ENCODE assay signal across 3 fruit fly cellular contexts in genomic region chr3R:21945754-21946153, dm6.
TF ChIP-seq lines count a peak whose summit lies in the region.

No protein-coding gene starts in this region.

- no peak for TF ChIP-seq CTCF in whole organism, embryonic (GFP tag; optimal IDR thresholded peaks at IDR 0.05; lab: Kevin White, UChicago)

TF ChIP-seq in whole organism, embryonic, 481 proteins besides CTCF, POLR2A, EP300 and RAD21:
- TF ChIP-seq CG17612 (GFP tag; IDR thresholded peaks at IDR 0.05; lab: Robert Waterston, UW) (no peak), HLH4C (GFP tag; IDR thresholded peaks at IDR 0.05; lab: Robert Waterston, UW; ENCODE audit: partially characterized antibody) (peak; percentile 26; the same call in 1 of the 3 replicates)
TF ChIP-seq in whole organism, embryonic: peak in this region for 1.

TF ChIP-seq in whole organism, prepupa, 60 proteins besides CTCF, POLR2A, EP300 and RAD21:
- TF ChIP-seq CG15336 (GFP tag; IDR thresholded peaks at IDR 0.05; lab: Robert Waterston, UW) (no peak), Eip93F (GFP tag; optimal IDR thresholded peaks at IDR 0.05; lab: Kevin White, UChicago) (no peak), dsx (GFP tag; optimal IDR thresholded peaks at IDR 0.05; lab: Kevin White, UChicago; ENCODE audit: poor library complexity, severe bottlenecking) (no peak), CG8119 (GFP tag; IDR thresholded peaks at IDR 0.05; lab: Robert Waterston, UW) (no peak), Eip78C (GFP tag; lab: Kevin White, UChicago) (peak; percentile 24), CG31627 (GFP tag; optimal IDR thresholded peaks at IDR 0.05; lab: Kevin White, UChicago) (no peak), CG32006 (GFP tag; optimal IDR thresholded peaks at IDR 0.05; lab: Kevin White, UChicago) (no peak), vri (GFP tag; optimal IDR thresholded peaks at IDR 0.05; lab: Kevin White, UChicago) (no peak), Sox15 (GFP tag; optimal IDR thresholded peaks at IDR 0.05; lab: Kevin White, UChicago) (no peak), Smox (GFP tag; optimal IDR thresholded peaks at IDR 0.05; lab: Kevin White, UChicago) (no peak), dac (GFP tag; optimal IDR thresholded peaks at IDR 0.05; lab: Kevin White, UChicago) (no peak), CG7368 (GFP tag; optimal IDR thresholded peaks at IDR 0.05; lab: Kevin White, UChicago) (no peak), CG4318 (GFP tag; optimal IDR thresholded peaks at IDR 0.05; lab: Kevin White, UChicago) (no peak), fkh (GFP tag; optimal IDR thresholded peaks at IDR 0.05; lab: Kevin White, UChicago) (no peak), CG6808 (GFP tag; optimal IDR thresholded peaks at IDR 0.05; lab: Kevin White, UChicago) (peak; percentile 8), CG11294 (GFP tag; IDR thresholded peaks at IDR 0.05; lab: Robert Waterston, UW) (no peak), CG34406 (GFP tag; optimal IDR thresholded peaks at IDR 0.05; lab: Kevin White, UChicago) (no peak), Ets96B (tag; optimal IDR thresholded peaks at IDR 0.05; lab: Kevin White, UChicago) (no peak), CG6276 (GFP tag; optimal IDR thresholded peaks at IDR 0.05; lab: Kevin White, UChicago) (no peak), CG10669 (GFP tag; optimal IDR thresholded peaks at IDR 0.05; lab: Kevin White, UChicago) (no peak), ss (GFP tag; optimal IDR thresholded peaks at IDR 0.05; lab: Kevin White, UChicago) (peak; percentile 44 to 55), Hr38 (GFP tag; optimal IDR thresholded peaks at IDR 0.05; lab: Kevin White, UChicago) (no peak), spab (GFP tag; optimal IDR thresholded peaks at IDR 0.05; lab: Kevin White, UChicago) (no peak), CG6854 (GFP tag; optimal IDR thresholded peaks at IDR 0.05; lab: Kevin White, UChicago) (no peak), eg (GFP tag; IDR thresholded peaks at IDR 0.05; lab: Robert Waterston, UW) (peak; percentile 28; the same call in 1 of the 3 replicates), Lpt (GFP tag; optimal IDR thresholded peaks at IDR 0.05; lab: Kevin White, UChicago) (no peak)

TF ChIP-seq in whole organism, pupa, 21 proteins besides CTCF, POLR2A, EP300 and RAD21:
- peak; percentile 5 for TF ChIP-seq gl (tag; optimal IDR thresholded peaks at IDR 0.05; lab: Kevin White, UChicago)
- TF ChIP-seq CG8301 (tag; optimal IDR thresholded peaks at IDR 0.05; lab: Kevin White, UChicago): no peak
- TF ChIP-seq CG8159 (tag; optimal IDR thresholded peaks at IDR 0.05; lab: Kevin White, UChicago): peak; percentile 7
- TF ChIP-seq CG9948 (tag; optimal IDR thresholded peaks at IDR 0.05; lab: Kevin White, UChicago): no peak
- TF ChIP-seq EcR (GFP tag; optimal IDR thresholded peaks at IDR 0.05; lab: Kevin White, UChicago): peak; percentile 50
- TF ChIP-seq CG12605 (GFP tag; IDR thresholded peaks at IDR 0.05; lab: Robert Waterston, UW): no peak
- TF ChIP-seq Pif1A (GFP tag; optimal IDR thresholded peaks at IDR 0.05; lab: Kevin White, UChicago): no peak
- peak; percentile 58 for TF ChIP-seq CG13204 (GFP tag; optimal IDR thresholded peaks at IDR 0.05; lab: Kevin White, UChicago)
- TF ChIP-seq Snoo (tag; optimal IDR thresholded peaks at IDR 0.05; lab: Kevin White, UChicago): no peak
- TF ChIP-seq CG10348 (GFP tag; IDR thresholded peaks at IDR 0.05; lab: Robert Waterston, UW): no peak
- TF ChIP-seq CG17806 (tag; optimal IDR thresholded peaks at IDR 0.05; lab: Kevin White, UChicago): no peak
- no peak for TF ChIP-seq CG32121 (GFP tag; IDR thresholded peaks at IDR 0.05; lab: Robert Waterston, UW)
- TF ChIP-seq Ets98B (GFP tag; IDR thresholded peaks at IDR 0.05; lab: Robert Waterston, UW): no peak
- no peak for TF ChIP-seq Pif1B (GFP tag; optimal IDR thresholded peaks at IDR 0.05; lab: Kevin White, UChicago)
